Worm (Caenorhabditis elegans): ENCODE data around the gene alp-1.

ce11 chrIV:8891131-8891530 lies 38.8 kb downstream of the alp-1 start, which contains the start of gene spr-2:
- TF ChIP-seq nhr-129 (tag; optimal IDR thresholded peaks at IDR 0.05) (peak; percentile 72), ceh-82 (tag; optimal IDR thresholded peaks at IDR 0.05) (no peak), egl-27 (tag; optimal IDR thresholded peaks at IDR 0.05) (no peak), zag-1 (tag; optimal IDR thresholded peaks at IDR 0.05) (no peak), sma-3 (GFP tag; optimal IDR thresholded peaks at IDR 0.05) (peak; percentile 70), nhr-25 (tag; optimal IDR thresholded peaks at IDR 0.05) (peak; percentile 71), nhr-11 (tag; optimal IDR thresholded peaks at IDR 0.05) (no peak), nhr-237 (tag; optimal IDR thresholded peaks at IDR 0.05) (no peak), unc-62 (GFP tag; optimal IDR thresholded peaks at IDR 0.05) (no peak), C34F6.9 (tag; optimal IDR thresholded peaks at IDR 0.05) (peak; percentile 91), elt-3 (tag; optimal IDR thresholded peaks at IDR 0.05) (no peak), alr-1 (tag; optimal IDR thresholded peaks at IDR 0.05) (no peak)

All from whole organism, L2 larva.